Fruit fly (Drosophila melanogaster) whole organism, embryonic: ENCODE results near the gene KFase.

ENCODE experiments used
- BEAF-32 ChIP-seq: fragments of 200-800 bp; sonication (Bioruptor generic); optimal IDR thresholded peaks from 3 replicates; lab custom pipeline; 2017; ENCODE audit warnings: missing biosample characterization, missing genetic modification characterization, mild to moderate bottlenecking, moderate library complexity, missing genetic modification reagents
- CG10267 ChIP-seq: fragments of 200-800 bp; sonication (Bioruptor generic); optimal IDR thresholded peaks from 2 replicates; lab custom pipeline; 2018; ENCODE audit warnings: missing biosample characterization, mild to moderate bottlenecking, missing genetic modification characterization, moderate library complexity
- CG10565 ChIP-seq: fragments of 200-800 bp; sonication (Bioruptor generic); optimal IDR thresholded peaks from 3 replicates; lab custom pipeline; 2016; ENCODE audit warnings: missing biosample characterization, mild to moderate bottlenecking, missing genetic modification characterization
- CG11560 ChIP-seq: fragments of 200-800 bp; sonication (Bioruptor generic); IDR thresholded peaks from 3 replicates; pipeline ENCODE4 v1.3.6; 2022; ENCODE audit warnings: missing biosample characterization, missing genetic modification characterization
- CG11696 ChIP-seq: fragments of 200-800 bp; sonication (Bioruptor generic); IDR thresholded peaks from 2 replicates; pipeline ENCODE4 v1.3.6; 2022; ENCODE audit warnings: missing biosample characterization, missing genetic modification characterization
- CG12769 ChIP-seq: fragments of 200-800 bp; sonication (Bioruptor generic); optimal IDR thresholded peaks from 2 replicates; lab custom pipeline; 2019; ENCODE audit warnings: missing biosample characterization, mild to moderate bottlenecking, missing genetic modification characterization, moderate library complexity
- CG1529 ChIP-seq: fragments of 200-800 bp; sonication (Bioruptor generic); optimal IDR thresholded peaks from 3 replicates; lab custom pipeline; 2018; ENCODE audit warnings: missing biosample characterization, missing genetic modification characterization
- CG1602 ChIP-seq: fragments of 200-800 bp; sonication (Bioruptor generic); optimal IDR thresholded peaks from 3 replicates; lab custom pipeline; 2016; ENCODE audit warnings: missing biosample characterization, missing genetic modification characterization
- CG1647 ChIP-seq: fragments of 200-800 bp; sonication (Bioruptor generic); optimal IDR thresholded peaks from 3 replicates; lab custom pipeline; 2016; ENCODE audit warnings: missing biosample characterization, missing genetic modification characterization
- CG16813 ChIP-seq: fragments of 200-800 bp; sonication (Bioruptor generic); IDR thresholded peaks from 3 replicates; pipeline ENCODE4 v1.3.6; 2022; ENCODE audit warnings: missing biosample characterization, missing genetic modification characterization; ENCODE audit not compliant: partially characterized antibody
- CG17568 ChIP-seq: fragments of 200-800 bp; sonication (Bioruptor generic); optimal IDR thresholded peaks from 2 replicates; lab custom pipeline; 2018; ENCODE audit warnings: missing biosample characterization, mild to moderate bottlenecking, missing genetic modification characterization, moderate library complexity
- CG17612 ChIP-seq: fragments of 200-800 bp; sonication (Bioruptor generic); IDR thresholded peaks from 2 replicates; pipeline ENCODE4 v1.3.6; 2022; ENCODE audit warnings: missing biosample characterization, missing genetic modification characterization
- CG2116 ChIP-seq: fragments of 200-800 bp; sonication (Bioruptor generic); optimal IDR thresholded peaks from 3 replicates; lab custom pipeline; 2018; ENCODE audit warnings: missing biosample characterization, mild to moderate bottlenecking, missing genetic modification characterization
- CG2199 ChIP-seq: fragments of 200-800 bp; sonication (Bioruptor generic); IDR thresholded peaks from 3 replicates; pipeline ENCODE4 v1.3.6; 2022; ENCODE audit warnings: missing biosample characterization, missing genetic modification characterization
- CG30020 ChIP-seq: fragments of 200-800 bp; optimal IDR thresholded peaks from 2 replicates; lab custom pipeline; 2019; ENCODE audit warnings: missing biosample characterization, mild to moderate bottlenecking, missing genetic modification characterization, moderate library complexity
- CG34376 ChIP-seq: fragments of 200-800 bp; sonication (Bioruptor generic); optimal IDR thresholded peaks from 2 replicates; lab custom pipeline; 2018; ENCODE audit warnings: missing biosample characterization, mild to moderate bottlenecking, missing genetic modification characterization
- CG34422 ChIP-seq: fragments of 200-800 bp; sonication (Bioruptor generic); IDR thresholded peaks from 3 replicates; pipeline ENCODE4 v1.3.6; 2022; ENCODE audit warnings: missing biosample characterization, missing genetic modification characterization
- CG3847 ChIP-seq: fragments of 200-800 bp; sonication (Bioruptor generic); IDR thresholded peaks from 2 replicates; pipeline ENCODE4 v1.3.6; 2022; ENCODE audit warnings: missing biosample characterization, missing genetic modification characterization
- CG3995 ChIP-seq: fragments of 200-800 bp; sonication (Bioruptor generic); optimal IDR thresholded peaks from 3 replicates; lab custom pipeline; 2016; ENCODE audit warnings: missing biosample characterization, missing genetic modification characterization
- CG4360 ChIP-seq: fragments of 200-800 bp; sonication (Bioruptor generic); IDR thresholded peaks from 2 replicates; pipeline ENCODE4 v1.3.6; 2022; ENCODE audit warnings: missing biosample characterization, missing genetic modification characterization
- CG4617 ChIP-seq: fragments of 200-800 bp; sonication (Bioruptor generic); optimal IDR thresholded peaks from 3 replicates; lab custom pipeline; 2016; ENCODE audit warnings: missing biosample characterization, missing genetic modification characterization, borderline replicate concordance
- CG4707 ChIP-seq: fragments of 200-800 bp; sonication (Bioruptor generic); optimal IDR thresholded peaks from 2 replicates; lab custom pipeline; 2018; ENCODE audit warnings: missing biosample characterization, mild to moderate bottlenecking, missing genetic modification characterization, moderate library complexity
- CG8359 ChIP-seq: fragments of 200-800 bp; sonication (Bioruptor generic); optimal IDR thresholded peaks from 2 replicates; lab custom pipeline; 2017; ENCODE audit warnings: missing biosample characterization, mild to moderate bottlenecking, missing genetic modification characterization, borderline replicate concordance
- CG9437 ChIP-seq: fragments of 200-800 bp; sonication (Bioruptor generic); optimal IDR thresholded peaks from 2 replicates; lab custom pipeline; 2018; ENCODE audit warnings: missing biosample characterization, mild to moderate bottlenecking, missing genetic modification characterization
- Dp ChIP-seq: fragments of 200-800 bp; sonication (Bioruptor generic); optimal IDR thresholded peaks from 2 replicates; lab custom pipeline; 2018; ENCODE audit warnings: missing biosample characterization, mild to moderate bottlenecking, missing genetic modification characterization, moderate library complexity
- Drgx ChIP-seq: fragments of 200-800 bp; sonication (Bioruptor generic); IDR thresholded peaks from 2 replicates; pipeline ENCODE4 v1.3.6; 2022; ENCODE audit warnings: missing biosample characterization, missing genetic modification characterization
- HLH4C ChIP-seq: fragments of 200-800 bp; sonication (Bioruptor generic); IDR thresholded peaks from 3 replicates; pipeline ENCODE4 v1.3.6; 2022; ENCODE audit warnings: missing biosample characterization, missing genetic modification characterization; ENCODE audit not compliant: partially characterized antibody
- Hand ChIP-seq: fragments of 200-800 bp; sonication (Bioruptor generic); optimal IDR thresholded peaks from 2 replicates; lab custom pipeline; 2017; ENCODE audit warnings: mild to moderate bottlenecking, missing biosample characterization, missing genetic modification reagents, missing genetic modification characterization
- MESR4 ChIP-seq: fragments of 200-800 bp; sonication (Bioruptor generic); optimal IDR thresholded peaks from 2 replicates; lab custom pipeline; 2018; ENCODE audit warnings: missing biosample characterization, mild to moderate bottlenecking, missing genetic modification characterization, moderate library complexity
- MTF-1 ChIP-seq: fragments of 200-800 bp; sonication (Bioruptor generic); optimal IDR thresholded peaks from 2 replicates; lab custom pipeline; 2018; ENCODE audit warnings: missing biosample characterization, mild to moderate bottlenecking, missing genetic modification characterization, borderline replicate concordance
- Med ChIP-seq: fragments of 200-800 bp; sonication (Bioruptor generic); peaks from one replicate; lab custom pipeline; 2016; ENCODE audit warnings: missing biosample characterization, missing genetic modification characterization, mild to moderate bottlenecking, inconsistent platforms, moderate library complexity
- Rx ChIP-seq: fragments of 200-800 bp; sonication (Bioruptor generic); IDR thresholded peaks from 2 replicates; pipeline ENCODE4 v1.3.6; 2022; ENCODE audit warnings: missing biosample characterization, missing genetic modification characterization
- Sry-δ ChIP-seq: fragments of 200-800 bp; sonication (Bioruptor generic); optimal IDR thresholded peaks from 2 replicates; lab custom pipeline; 2016; ENCODE audit warnings: missing biosample characterization, missing genetic modification characterization
- ase ChIP-seq: fragments of 200-800 bp; sonication (Bioruptor generic); IDR thresholded peaks from 3 replicates; pipeline ENCODE4 v1.3.6; 2022; ENCODE audit warnings: missing biosample characterization, missing genetic modification characterization
- cato ChIP-seq: fragments of 200-800 bp; sonication (Bioruptor generic); optimal IDR thresholded peaks from 2 replicates; lab custom pipeline; 2016; ENCODE audit warnings: missing biosample characterization, missing genetic modification characterization, borderline replicate concordance
- crp ChIP-seq, 2 experiments: fragments of 200-800 bp; sonication (Bioruptor generic); optimal IDR thresholded peaks; 2 replicates in 1 of 2; 3 replicates in 1 of 2; lab custom pipeline; 2017; ENCODE audit warnings: missing biosample characterization in 2 of 2, missing genetic modification characterization in 2 of 2, mild to moderate bottlenecking in 1 of 2, moderate library complexity in 1 of 2
- cwo ChIP-seq: fragments of 200-800 bp; sonication (Bioruptor generic); optimal IDR thresholded peaks from 3 replicates; lab custom pipeline; 2017; ENCODE audit warnings: missing biosample characterization, missing genetic modification characterization, mild to moderate bottlenecking, moderate library complexity, missing genetic modification reagents
- dan ChIP-seq: fragments of 200-800 bp; sonication (Bioruptor generic); IDR thresholded peaks from 2 replicates; pipeline ENCODE4 v1.3.6; 2022; ENCODE audit warnings: missing biosample characterization, missing genetic modification characterization
- fd102C ChIP-seq: fragments of 200-800 bp; sonication (Bioruptor generic); optimal IDR thresholded peaks from 2 replicates; lab custom pipeline; 2018; ENCODE audit warnings: missing biosample characterization, mild to moderate bottlenecking, missing genetic modification characterization, moderate library complexity
- h ChIP-seq: fragments of >200 bp; optimal IDR thresholded peaks from 2 replicates; lab custom pipeline; 2017
- jigr1 ChIP-seq: fragments of 200-800 bp; sonication (Bioruptor generic); IDR thresholded peaks from 3 replicates; pipeline ENCODE4 v1.3.6; 2022; ENCODE audit warnings: missing biosample characterization, missing genetic modification characterization
- lov ChIP-seq, 2 experiments: fragments of 200-800 bp in 1 of 2; fragments of >200 bp in 1 of 2; sonication (Bioruptor generic) in 1 of 2; IDR thresholded peaks in 1 of 2; optimal IDR thresholded peaks in 1 of 2; 2 replicates in 1 of 2; 3 replicates in 1 of 2; pipeline versions ENCODE4 v1.3.6 to Lab custom; 2017 to 2022; ENCODE audit warnings: missing biosample characterization in 1 of 2, missing genetic modification characterization in 1 of 2
- pb ChIP-seq: fragments of 200-800 bp; sonication (Bioruptor generic); optimal IDR thresholded peaks from 3 replicates; lab custom pipeline; 2016; ENCODE audit warnings: missing biosample characterization, missing genetic modification characterization
- pfk ChIP-seq: fragments of 200-800 bp; sonication (Bioruptor generic); optimal IDR thresholded peaks from 2 replicates; lab custom pipeline; 2018; ENCODE audit warnings: missing biosample characterization, mild to moderate bottlenecking, missing genetic modification characterization, moderate library complexity
- seq ChIP-seq: fragments of 200-800 bp; sonication (Bioruptor generic); IDR thresholded peaks from 2 replicates; pipeline ENCODE4 v1.3.6; 2022; ENCODE audit warnings: missing biosample characterization, missing genetic modification characterization
- sima ChIP-seq: fragments of 200-800 bp; sonication (Bioruptor generic); optimal IDR thresholded peaks from 2 replicates; lab custom pipeline; 2016; ENCODE audit warnings: missing biosample characterization, missing genetic modification characterization
- sqz ChIP-seq: fragments of 200-800 bp; sonication (Bioruptor generic); optimal IDR thresholded peaks from 3 replicates; lab custom pipeline; 2018; ENCODE audit warnings: missing biosample characterization, mild to moderate bottlenecking, missing genetic modification characterization
- stwl ChIP-seq: fragments of 200-800 bp; sonication (Bioruptor generic); optimal IDR thresholded peaks from 3 replicates; lab custom pipeline; 2018; ENCODE audit warnings: missing biosample characterization, mild to moderate bottlenecking, missing genetic modification characterization, moderate library complexity
- unc-4 ChIP-seq: fragments of 200-800 bp; sonication (Bioruptor generic); IDR thresholded peaks from 2 replicates; pipeline ENCODE4 v1.3.6; 2022; ENCODE audit warnings: missing biosample characterization, missing genetic modification characterization; ENCODE audit not compliant: partially characterized antibody
- wor ChIP-seq: fragments of 200-800 bp; sonication (Bioruptor generic); IDR thresholded peaks from 2 replicates; pipeline ENCODE4 v1.3.6; 2022; ENCODE audit warnings: missing biosample characterization, missing genetic modification characterization

The KFase gene

dm6 chr2L:6476753-6477152, 11.8 kb downstream of the KFase start, which contains the start of gene CG9536 (continued):
- no peak for TF ChIP-seq MTF-1 (GFP tag; lab: Kevin White, UChicago)
- TF ChIP-seq BEAF-32 (GFP tag; lab: Kevin White, UChicago), result peak; percentile 48
- no peak for TF ChIP-seq CG9437 (GFP tag; lab: Kevin White, UChicago)
- TF ChIP-seq CG30020 (tag; lab: Kevin White, UChicago), result peak; percentile 7
- TF ChIP-seq Rx (GFP tag; lab: Robert Waterston, UW), result no peak
- TF ChIP-seq sqz, result no peak
- no peak for TF ChIP-seq fd102C (GFP tag; lab: Kevin White, UChicago)
- no peak for TF ChIP-seq pfk
- peak; percentile 51 for TF ChIP-seq MESR4 (GFP tag; lab: Kevin White, UChicago)
- no peak for TF ChIP-seq Hand
- peak; percentile 40 for TF ChIP-seq CG4617
- peak; percentile 19; the same call in 1 of the 3 replicates for TF ChIP-seq CG34422 (GFP tag; lab: Robert Waterston, UW)
- no peak for TF ChIP-seq cato (GFP tag; lab: Kevin White, UChicago)
- TF ChIP-seq Med (GFP tag; lab: Kevin White, UChicago), result peak; percentile 59
- no peak for TF ChIP-seq CG10565
- peak; percentile 38 for TF ChIP-seq CG10267 (tag; lab: Kevin White, UChicago)
- no peak for TF ChIP-seq CG1647 (GFP tag; lab: Kevin White, UChicago)
- no peak for TF ChIP-seq dan (GFP tag; lab: Robert Waterston, UW)
- TF ChIP-seq unc-4 (GFP tag; lab: Robert Waterston, UW), result peak; percentile 52; the same call in 1 of the 2 replicates
- no peak for TF ChIP-seq wor (GFP tag; lab: Robert Waterston, UW)
- TF ChIP-seq lov (optimal IDR thresholded peaks at IDR 0.05; lab: Kevin White, UChicago), result no peak
- TF ChIP-seq lov (GFP tag; IDR thresholded peaks at IDR 0.05; lab: Robert Waterston, UW), result no peak
- no peak for TF ChIP-seq ase (GFP tag; lab: Robert Waterston, UW)
- TF ChIP-seq Sry-δ (GFP tag; lab: Kevin White, UChicago), result peak; percentile 48
- TF ChIP-seq crp (GFP tag; optimal IDR thresholded peaks at IDR 0.05; lab: Kevin White, UChicago), result peak in 1 of 2 experiments; percentile 3
- TF ChIP-seq stwl (tag; lab: Kevin White, UChicago), result peak; percentile 73
- no peak for TF ChIP-seq jigr1 (GFP tag; lab: Robert Waterston, UW)
- TF ChIP-seq seq (GFP tag; lab: Robert Waterston, UW), result no peak
- TF ChIP-seq CG1529 (GFP tag; lab: Kevin White, UChicago), result no peak
- peak; percentile 30; the same call in 1 of the 2 replicates for TF ChIP-seq CG3847 (GFP tag; lab: Robert Waterston, UW)
- TF ChIP-seq HLH4C (GFP tag; lab: Robert Waterston, UW), result peak; percentile 66; the same call in 2 of the 3 replicates
- TF ChIP-seq CG17612 (GFP tag; lab: Robert Waterston, UW), result no peak
- no peak for TF ChIP-seq CG11560
- no peak for TF ChIP-seq CG2199
- TF ChIP-seq CG4360 (GFP tag; lab: Robert Waterston, UW), result peak; percentile 82
- TF ChIP-seq CG11696 (GFP tag; lab: Robert Waterston, UW), result no peak
- peak; percentile 39 for TF ChIP-seq CG2116 (GFP tag; lab: Kevin White, UChicago)
- TF ChIP-seq CG34376 (GFP tag; lab: Kevin White, UChicago), result peak; percentile 1
- no peak for TF ChIP-seq pb
- TF ChIP-seq Dp (GFP tag; lab: Kevin White, UChicago), result peak; percentile 89
- no peak for TF ChIP-seq h (lab: Kevin White, UChicago)
- no peak for TF ChIP-seq sima (GFP tag; lab: Kevin White, UChicago)
- no peak for TF ChIP-seq CG4707 (GFP tag; lab: Kevin White, UChicago)
- no peak for TF ChIP-seq Drgx (GFP tag; lab: Robert Waterston, UW)
- no peak for TF ChIP-seq CG3995 (GFP tag; lab: Kevin White, UChicago)
- TF ChIP-seq cwo (GFP tag; lab: Kevin White, UChicago), result no peak
- TF ChIP-seq CG16813 (GFP tag; lab: Robert Waterston, UW), result peak; percentile 27; the same call in 1 of the 3 replicates
- TF ChIP-seq CG8359 (GFP tag; lab: Kevin White, UChicago), result no peak
- TF ChIP-seq CG12769 (tag; lab: Kevin White, UChicago), result no peak
- no peak for TF ChIP-seq CG1602
- no peak for TF ChIP-seq CG17568
